Fruit fly (Drosophila melanogaster) whole organism, embryonic: ENCODE results near the gene Sgp.
A peak's percentile ranks its signal among the peaks of the same experiment; 100 is the strongest.

Experiments used
- Asciz ChIP-seq: fragments of 200-800 bp; sonication (Bioruptor generic); optimal IDR thresholded peaks from 2 replicates; lab custom pipeline; 2017; ENCODE audit warnings: missing biosample characterization, mild to moderate bottlenecking, missing genetic modification characterization, missing genetic modification reagents
- Awh ChIP-seq: fragments of 200-800 bp; sonication (Bioruptor generic); IDR thresholded peaks from 2 replicates; pipeline ENCODE4, ENCODE4 v1.3.6; 2022; ENCODE audit warnings: missing biosample characterization, missing genetic modification characterization
- B-H1 ChIP-seq: fragments of 200-800 bp; sonication (Bioruptor generic); IDR thresholded peaks from 3 replicates; pipeline ENCODE4 v1.3.6; 2022; ENCODE audit warnings: missing biosample characterization, missing genetic modification characterization
- Bteb2 ChIP-seq: fragments of 200-800 bp; sonication (Bioruptor generic); optimal IDR thresholded peaks from 2 replicates; lab custom pipeline; 2016; ENCODE audit warnings: missing biosample characterization, missing genetic modification characterization
- CG10267 ChIP-seq: fragments of 200-800 bp; sonication (Bioruptor generic); optimal IDR thresholded peaks from 2 replicates; lab custom pipeline; 2018; ENCODE audit warnings: missing biosample characterization, mild to moderate bottlenecking, missing genetic modification characterization, moderate library complexity
- CG10321 ChIP-seq: fragments of 200-800 bp; sonication (Bioruptor generic); IDR thresholded peaks from 2 replicates; pipeline ENCODE4 v1.3.6; 2022; ENCODE audit warnings: missing biosample characterization, missing genetic modification characterization
- CG10462 ChIP-seq: fragments of 200-800 bp; sonication (Bioruptor generic); optimal IDR thresholded peaks from 2 replicates; lab custom pipeline; 2016; ENCODE audit warnings: missing biosample characterization, missing genetic modification characterization
- CG10959 ChIP-seq: fragments of 200-800 bp; sonication (Bioruptor generic); IDR thresholded peaks from 2 replicates; pipeline ENCODE4 v1.3.6; 2022; ENCODE audit warnings: missing biosample characterization, missing genetic modification characterization
- CG12104 ChIP-seq: fragments of 200-800 bp; sonication (Bioruptor generic); optimal IDR thresholded peaks from 3 replicates; lab custom pipeline; 2016; ENCODE audit warnings: missing biosample characterization, missing genetic modification characterization
- CG12155 ChIP-seq: fragments of 200-800 bp; sonication (Bioruptor generic); optimal IDR thresholded peaks from 3 replicates; lab custom pipeline; 2016; ENCODE audit warnings: missing biosample characterization, missing genetic modification characterization
- CG1233 ChIP-seq: fragments of 200-800 bp; sonication (Bioruptor generic); optimal IDR thresholded peaks from 4 replicates; lab custom pipeline; 2018; ENCODE audit warnings: missing biosample characterization, mild to moderate bottlenecking, missing genetic modification characterization
- CG12659 ChIP-seq: fragments of 200-800 bp; sonication (Bioruptor generic); optimal IDR thresholded peaks from 3 replicates; lab custom pipeline; 2017; ENCODE audit warnings: mild to moderate bottlenecking, missing biosample characterization, missing genetic modification reagents, missing genetic modification characterization
- CG14667 ChIP-seq: fragments of 200-800 bp; sonication (Bioruptor generic); IDR thresholded peaks from 2 replicates; pipeline ENCODE4 v1.3.6; 2022; ENCODE audit warnings: missing biosample characterization, missing genetic modification characterization
- CG15479 ChIP-seq: fragments of 200-800 bp; sonication (Bioruptor generic); optimal IDR thresholded peaks from 3 replicates; lab custom pipeline; 2019; ENCODE audit warnings: missing biosample characterization, mild to moderate bottlenecking, missing genetic modification characterization, moderate library complexity
- CG15601 ChIP-seq: fragments of 200-800 bp; sonication (Bioruptor generic); optimal IDR thresholded peaks from 3 replicates; lab custom pipeline; 2019; ENCODE audit warnings: missing biosample characterization, mild to moderate bottlenecking, missing genetic modification characterization, moderate library complexity
- CG17359 ChIP-seq: fragments of 200-800 bp; sonication (Bioruptor generic); optimal IDR thresholded peaks from 3 replicates; lab custom pipeline; 2018; ENCODE audit warnings: missing biosample characterization, mild to moderate bottlenecking, missing genetic modification characterization, moderate library complexity
- CG17361 ChIP-seq: fragments of 200-800 bp; sonication (Bioruptor generic); IDR thresholded peaks from 3 replicates; pipeline ENCODE4 v1.3.6; 2022; ENCODE audit warnings: missing biosample characterization, missing genetic modification characterization
- CG2202 ChIP-seq: fragments of 200-800 bp; sonication (Bioruptor generic); optimal IDR thresholded peaks from 2 replicates; lab custom pipeline; 2018; ENCODE audit warnings: missing biosample characterization, mild to moderate bottlenecking, missing genetic modification characterization
- CG4707 ChIP-seq: fragments of 200-800 bp; sonication (Bioruptor generic); optimal IDR thresholded peaks from 2 replicates; lab custom pipeline; 2018; ENCODE audit warnings: missing biosample characterization, mild to moderate bottlenecking, missing genetic modification characterization, moderate library complexity
- CG5245 ChIP-seq: fragments of 200-800 bp; sonication (Bioruptor generic); optimal IDR thresholded peaks from 3 replicates; lab custom pipeline; 2016; ENCODE audit warnings: missing biosample characterization, missing genetic modification characterization
- CG7786 ChIP-seq: fragments of 200-800 bp; sonication (Bioruptor generic); optimal IDR thresholded peaks from 2 replicates; lab custom pipeline; 2016; ENCODE audit warnings: missing biosample characterization, missing genetic modification characterization
- CG8281 ChIP-seq: fragments of 200-800 bp; sonication (Bioruptor generic); optimal IDR thresholded peaks from 2 replicates; lab custom pipeline; 2018; ENCODE audit warnings: missing biosample characterization, mild to moderate bottlenecking, missing genetic modification characterization, moderate library complexity
- CG8944 ChIP-seq: fragments of 200-800 bp; sonication (Bioruptor generic); optimal IDR thresholded peaks from 3 replicates; lab custom pipeline; 2016; ENCODE audit warnings: missing biosample characterization, missing genetic modification characterization
- CG9932 ChIP-seq: fragments of 200-800 bp; sonication (Bioruptor generic); IDR thresholded peaks from 2 replicates; pipeline ENCODE4 v1.3.6; 2022; ENCODE audit warnings: missing biosample characterization, missing genetic modification characterization
- Doc3 ChIP-seq: fragments of 200-800 bp; sonication (Bioruptor generic); IDR thresholded peaks from 3 replicates; pipeline ENCODE4 v1.3.6; 2022; ENCODE audit warnings: missing biosample characterization, missing genetic modification characterization; ENCODE audit not compliant: partially characterized antibody
- Elba2 ChIP-seq: fragments of 200-800 bp; sonication (Bioruptor generic); optimal IDR thresholded peaks from 3 replicates; lab custom pipeline; 2016; ENCODE audit warnings: missing biosample characterization, missing genetic modification characterization
- Hsf ChIP-seq: fragments of 200-800 bp; sonication (Bioruptor generic); optimal IDR thresholded peaks from 3 replicates; lab custom pipeline; 2016; ENCODE audit warnings: missing biosample characterization, missing genetic modification characterization
- MBD-R2 ChIP-seq: fragments of 200-800 bp; sonication (Bioruptor generic); IDR thresholded peaks from 2 replicates; pipeline ENCODE4 v1.3.6; 2022; ENCODE audit warnings: missing biosample characterization, missing genetic modification characterization
- Mes4 ChIP-seq: fragments of 200-800 bp; sonication (Bioruptor generic); optimal IDR thresholded peaks from 2 replicates; lab custom pipeline; 2016; ENCODE audit warnings: missing biosample characterization, missing genetic modification characterization
- NfI ChIP-seq: fragments of 200-800 bp; sonication (Bioruptor generic); optimal IDR thresholded peaks from 3 replicates; lab custom pipeline; 2018; ENCODE audit warnings: missing biosample characterization, mild to moderate bottlenecking, missing genetic modification characterization, moderate library complexity
- PHDP ChIP-seq: fragments of 200-800 bp; sonication (Bioruptor generic); optimal IDR thresholded peaks from 3 replicates; lab custom pipeline; 2018; ENCODE audit warnings: missing biosample characterization, mild to moderate bottlenecking, missing genetic modification characterization, moderate library complexity
- Ptx1 ChIP-seq: fragments of 200-800 bp; sonication (Bioruptor generic); IDR thresholded peaks from 2 replicates; pipeline ENCODE4 v1.3.6; 2022; ENCODE audit warnings: missing biosample characterization, missing genetic modification characterization
- Sox100B ChIP-seq: fragments of 200-800 bp; sonication (Bioruptor generic); optimal IDR thresholded peaks from 3 replicates; lab custom pipeline; 2018; ENCODE audit warnings: missing biosample characterization, mild to moderate bottlenecking, missing genetic modification characterization
- Usf ChIP-seq: fragments of 200-800 bp; sonication (Bioruptor generic); optimal IDR thresholded peaks from 2 replicates; lab custom pipeline; 2017; ENCODE audit warnings: missing genotype, missing biosample characterization, missing genetic modification characterization
- chif ChIP-seq, 2 experiments: fragments of 200-800 bp; sonication (Bioruptor generic); optimal IDR thresholded peaks; 3 replicates each; lab custom pipeline; 2016; ENCODE audit warnings: missing biosample characterization in 2 of 2, missing genetic modification characterization in 2 of 2
- chinmo ChIP-seq: fragments of 200-800 bp; sonication (Bioruptor generic); IDR thresholded peaks from 4 replicates; pipeline ENCODE4 v1.3.6; 2022; ENCODE audit warnings: missing biosample characterization, missing genetic modification characterization; ENCODE audit not compliant: partially characterized antibody
- da ChIP-seq: fragments of 200-800 bp; sonication (Bioruptor generic); optimal IDR thresholded peaks from 2 replicates; lab custom pipeline; 2016; ENCODE audit warnings: missing biosample characterization, missing genetic modification characterization
- ems ChIP-seq: fragments of 200-800 bp; sonication (Bioruptor generic); optimal IDR thresholded peaks from 3 replicates; lab custom pipeline; 2016; ENCODE audit warnings: missing biosample characterization, missing genetic modification characterization
- gcm ChIP-seq: fragments of 200-800 bp; sonication (Bioruptor generic); optimal IDR thresholded peaks from 2 replicates; lab custom pipeline; 2019; ENCODE audit warnings: missing biosample characterization, mild to moderate bottlenecking, missing genetic modification characterization, moderate library complexity
- grau ChIP-seq: fragments of 200-800 bp; optimal IDR thresholded peaks from 3 replicates; lab custom pipeline; 2019; ENCODE audit warnings: missing biosample characterization, mild to moderate bottlenecking, missing genetic modification characterization, moderate library complexity
- gsb-n ChIP-seq: fragments of 200-800 bp; sonication (Bioruptor generic); optimal IDR thresholded peaks from 3 replicates; lab custom pipeline; 2018; ENCODE audit warnings: missing biosample characterization, mild to moderate bottlenecking, missing genetic modification characterization
- hb ChIP-seq: fragments of 200-800 bp; sonication (Bioruptor generic); IDR thresholded peaks from 3 replicates; pipeline ENCODE4 v1.3.6; 2022; ENCODE audit warnings: missing biosample characterization, missing genetic modification characterization; ENCODE audit not compliant: partially characterized antibody
- oc ChIP-seq: fragments of 200-800 bp; sonication (Bioruptor generic); optimal IDR thresholded peaks from 2 replicates; lab custom pipeline; 2018; ENCODE audit warnings: missing biosample characterization, mild to moderate bottlenecking, missing genetic modification characterization, moderate library complexity
- pb ChIP-seq: fragments of 200-800 bp; sonication (Bioruptor generic); optimal IDR thresholded peaks from 3 replicates; lab custom pipeline; 2016; ENCODE audit warnings: missing biosample characterization, missing genetic modification characterization
- pum ChIP-seq: fragments of 200-800 bp; sonication (Bioruptor generic); optimal IDR thresholded peaks from 2 replicates; lab custom pipeline; 2016; ENCODE audit warnings: missing biosample characterization, missing genetic modification characterization
- seq ChIP-seq: fragments of 200-800 bp; sonication (Bioruptor generic); IDR thresholded peaks from 2 replicates; pipeline ENCODE4 v1.3.6; 2022; ENCODE audit warnings: missing biosample characterization, missing genetic modification characterization
- tio ChIP-seq: fragments of 200-800 bp; sonication (Bioruptor generic); optimal IDR thresholded peaks from 2 replicates; lab custom pipeline; 2017; ENCODE audit warnings: missing biosample characterization, missing genetic modification characterization, inconsistent platforms
- ttk ChIP-seq: fragments of 200-800 bp; sonication (Bioruptor generic); IDR thresholded peaks from 2 replicates; pipeline ENCODE4 v2.1.2; 2022; ENCODE audit warnings: missing biosample characterization, missing genetic modification characterization
- vvl ChIP-seq: fragments of 200-800 bp; sonication (Bioruptor generic); IDR thresholded peaks from 2 replicates; pipeline ENCODE4 v1.3.6; 2022; ENCODE audit warnings: missing biosample characterization, missing genetic modification characterization

Gene Sgp

DNA sequence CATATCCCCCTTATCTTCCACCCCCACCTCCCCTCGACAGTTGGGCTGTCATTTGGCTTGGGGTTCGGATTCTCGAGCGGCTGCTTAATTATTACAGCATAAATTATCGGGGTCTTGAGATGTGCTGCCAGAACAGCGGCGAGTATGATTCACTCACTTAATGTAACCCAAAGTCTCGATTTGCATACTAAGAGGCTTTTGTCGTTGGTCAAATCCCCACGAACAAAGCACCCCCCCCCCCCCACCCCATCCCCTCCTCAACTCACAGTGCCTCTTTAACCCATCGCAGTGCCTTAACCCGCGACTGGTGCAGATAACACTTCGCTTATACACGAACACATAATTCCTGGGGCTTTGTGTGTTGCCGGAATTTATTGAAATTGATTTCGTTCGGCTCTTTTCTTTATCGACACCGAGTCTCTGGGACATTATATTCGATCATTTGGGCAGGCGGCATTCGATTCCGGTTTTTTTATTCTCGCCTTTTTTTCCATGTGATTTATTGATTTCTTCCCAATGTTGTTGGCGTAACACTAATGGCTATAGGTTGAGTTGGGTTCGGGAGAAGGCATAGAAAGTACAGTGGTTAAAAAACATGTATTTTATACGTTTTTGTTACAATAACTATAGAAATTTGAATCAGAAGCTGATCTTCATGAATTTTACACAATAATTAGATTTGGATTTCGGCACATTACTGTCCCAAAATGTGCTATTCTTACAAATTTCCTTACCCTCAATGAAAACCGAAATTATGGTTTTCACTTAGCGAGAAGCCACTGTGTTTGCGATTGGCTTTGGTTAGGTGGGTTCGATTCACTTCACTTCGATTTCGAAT, 34.5 kb downstream of the Sgp start (continued):
- TF ChIP-seq B-H1 (GFP tag; lab: Robert Waterston, UW) (no peak), hb (GFP tag; lab: Robert Waterston, UW) (no peak), CG14667 (GFP tag; lab: Robert Waterston, UW) (no peak), Awh (no peak), Usf (GFP tag; lab: Kevin White, UChicago) (no peak), CG12659 (GFP tag; lab: Kevin White, UChicago) (peak; percentile 34), CG17359 (tag; lab: Kevin White, UChicago) (peak; percentile 37), Elba2 (GFP tag; lab: Kevin White, UChicago) (no peak), CG8944 (GFP tag; lab: Kevin White, UChicago) (peak; percentile 9), Bteb2 (GFP tag; lab: Kevin White, UChicago) (peak; percentile 22), MBD-R2 (GFP tag; lab: Robert Waterston, UW) (no peak), CG10462 (GFP tag; lab: Kevin White, UChicago) (no peak), ttk (0 out of 2 replicates have a peak, but pooled peaks have one; percentile 37), Ptx1 (GFP tag; lab: Robert Waterston, UW) (0 out of 2 replicates have a peak, but pooled peaks have one; percentile 14), pb (GFP tag; lab: Kevin White, UChicago) (no peak), CG17361 (GFP tag; lab: Robert Waterston, UW) (peak; percentile 56; the same call in 2 of the 3 replicates), tio (GFP tag; lab: Kevin White, UChicago) (no peak), chif (GFP tag; optimal IDR thresholded peaks at IDR 0.05; lab: Kevin White, UChicago) (peak in 1 of 2 experiments; percentile 69), CG10321 (no peak), ems (GFP tag; lab: Kevin White, UChicago) (no peak), Mes4 (GFP tag; lab: Kevin White, UChicago) (peak; percentile 35), oc (tag; lab: Kevin White, UChicago) (peak; percentile 81), Sox100B (peak; percentile 30), CG1233 (peak; percentile 15), CG2202 (peak; percentile 64), grau (tag; lab: Kevin White, UChicago) (peak; percentile 94), gcm (GFP tag; lab: Kevin White, UChicago) (peak; percentile 14), vvl (GFP tag; lab: Robert Waterston, UW) (peak; percentile 80), da (no peak), CG8281 (tag; lab: Kevin White, UChicago) (no peak), CG10959 (GFP tag; lab: Robert Waterston, UW) (peak; percentile 61; the same call in 1 of the 2 replicates), Asciz (GFP tag; lab: Kevin White, UChicago) (peak; percentile 35), CG15601 (tag; lab: Kevin White, UChicago) (peak; percentile 39), CG7786 (peak; percentile 32), pum (GFP tag; lab: Kevin White, UChicago) (peak; percentile 20), CG4707 (GFP tag; lab: Kevin White, UChicago) (peak; percentile 31), Doc3 (no peak), gsb-n (tag; lab: Kevin White, UChicago) (peak; percentile 95), CG10267 (tag; lab: Kevin White, UChicago) (peak; percentile 33), PHDP (tag; lab: Kevin White, UChicago) (peak; percentile 22), CG15479 (GFP tag; lab: Kevin White, UChicago) (no peak), CG12104 (GFP tag; lab: Kevin White, UChicago) (no peak), CG5245 (GFP tag; lab: Kevin White, UChicago) (no peak), Hsf (GFP tag; lab: Kevin White, UChicago) (peak; percentile 76), CG9932 (GFP tag; lab: Robert Waterston, UW) (no peak), NfI (peak; percentile 43), CG12155 (peak; percentile 11), seq (GFP tag; lab: Robert Waterston, UW) (0 out of 2 replicates have a peak, but pooled peaks have one; percentile 27), chinmo (GFP tag; lab: Robert Waterston, UW) (0 out of 4 replicates have a peak, but pooled peaks have one; percentile 79)
